Fruit fly (Drosophila melanogaster): Measurements from ENCODE around the gene CG32199.
A peak's percentile ranks its signal among the peaks of the same experiment; 100 is the strongest.

CG32199 gene

dm6 chr3L:18640584-18641527, 29.2 kb downstream of the CG32199 start (continued):
- TF ChIP-seq pros (GFP tag; optimal IDR thresholded peaks at IDR 0.05) = peak; percentile 44
- no peak for TF ChIP-seq hbn (GFP tag; IDR thresholded peaks at IDR 0.05; ENCODE audit: partially characterized antibody)
- peak; percentile 99 for TF ChIP-seq ranshi (GFP tag; IDR thresholded peaks at IDR 0.05)
- peak; percentile 86 for TF ChIP-seq D19B (GFP tag; optimal IDR thresholded peaks at IDR 0.05)
- peak; percentile 95 for TF ChIP-seq CHES-1-like (GFP tag; optimal IDR thresholded peaks at IDR 0.05)
- TF ChIP-seq bowl (GFP tag; IDR thresholded peaks at IDR 0.05) = peak; percentile 91
- peak; percentile 66 for TF ChIP-seq Sry-δ (GFP tag; optimal IDR thresholded peaks at IDR 0.05)
- TF ChIP-seq CG7987 (GFP tag; optimal IDR thresholded peaks at IDR 0.05) = peak; percentile 65
- TF ChIP-seq CG1792 (GFP tag; optimal IDR thresholded peaks at IDR 0.05) = peak; percentile 91
- TF ChIP-seq hkb (optimal IDR thresholded peaks at IDR 0.05) = no peak
- TF ChIP-seq hkb (GFP tag; IDR thresholded peaks at IDR 0.05) = peak; percentile 96
- peak; percentile 99 for TF ChIP-seq vvl (GFP tag; IDR thresholded peaks at IDR 0.05)
- peak in 1 of 3 experiments; percentile 69 for TF ChIP-seq lola (GFP tag; optimal IDR thresholded peaks at IDR 0.05)
- no peak for TF ChIP-seq CG1832 (GFP tag; optimal IDR thresholded peaks at IDR 0.05)
- peak; percentile 72 for TF ChIP-seq CG11723 (GFP tag; optimal IDR thresholded peaks at IDR 0.05)
- peak; percentile 84 for TF ChIP-seq CG3163 (GFP tag; optimal IDR thresholded peaks at IDR 0.05)
- peak; percentile 98 for TF ChIP-seq HLH3B (GFP tag; IDR thresholded peaks at IDR 0.05)
- peak; percentile 96 for TF ChIP-seq C15 (GFP tag; IDR thresholded peaks at IDR 0.05)
- peak; percentile 98 for TF ChIP-seq ci (GFP tag; IDR thresholded peaks at IDR 0.05)
- TF ChIP-seq sna (GFP tag; IDR thresholded peaks at IDR 0.05; ENCODE audit: partially characterized antibody) = no peak
- peak; percentile 85 for TF ChIP-seq CG18619 (GFP tag; optimal IDR thresholded peaks at IDR 0.05)
- TF ChIP-seq org-1 (GFP tag; optimal IDR thresholded peaks at IDR 0.05) = peak; percentile 87
- peak; percentile 22 for TF ChIP-seq CG15479 (GFP tag; optimal IDR thresholded peaks at IDR 0.05)
- peak; percentile 96 for TF ChIP-seq CG17361 (GFP tag; IDR thresholded peaks at IDR 0.05)
- TF ChIP-seq btn (GFP tag; optimal IDR thresholded peaks at IDR 0.05) = peak; percentile 71
- peak; percentile 85 for TF ChIP-seq CG11398 (GFP tag; optimal IDR thresholded peaks at IDR 0.05)
- no peak for TF ChIP-seq CG7271 (tag; optimal IDR thresholded peaks at IDR 0.05)
- TF ChIP-seq Sin3A (optimal IDR thresholded peaks at IDR 0.05) = no peak
- peak; percentile 90 for TF ChIP-seq CG30403 (GFP tag; optimal IDR thresholded peaks at IDR 0.05)
- TF ChIP-seq sisA (GFP tag; IDR thresholded peaks at IDR 0.05) = peak; percentile 98
- peak; percentile 97 for TF ChIP-seq Fer1 (GFP tag; optimal IDR thresholded peaks at IDR 0.05)
- TF ChIP-seq CG12942 (GFP tag; optimal IDR thresholded peaks at IDR 0.05) = peak; percentile 88
- peak; percentile 75 for TF ChIP-seq tio (GFP tag; optimal IDR thresholded peaks at IDR 0.05)
- TF ChIP-seq CG8765 (GFP tag; IDR thresholded peaks at IDR 0.05) = peak; percentile 95
- TF ChIP-seq CG1024 (GFP tag; IDR thresholded peaks at IDR 0.05) = peak; percentile 95
- TF ChIP-seq Nf-YC (tag; optimal IDR thresholded peaks at IDR 0.05) = peak; percentile 60
- peak; percentile 95 for TF ChIP-seq Xrp1 (GFP tag; IDR thresholded peaks at IDR 0.05)
- TF ChIP-seq GATAe (GFP tag; conservative IDR thresholded peaks at IDR 0.05) = peak; percentile 83
- TF ChIP-seq CG3407 (GFP tag; optimal IDR thresholded peaks at IDR 0.05) = peak; percentile 66
- peak; percentile 72 for TF ChIP-seq Antp (GFP tag; optimal IDR thresholded peaks at IDR 0.05)
- peak; percentile 90 for TF ChIP-seq HHEX (GFP tag; optimal IDR thresholded peaks at IDR 0.05)
- TF ChIP-seq CG1529 (GFP tag; optimal IDR thresholded peaks at IDR 0.05) = peak; percentile 64
- peak; percentile 92 for TF ChIP-seq gcm2 (GFP tag; optimal IDR thresholded peaks at IDR 0.05)
- peak; percentile 95 for TF ChIP-seq ap (GFP tag; IDR thresholded peaks at IDR 0.05)
- peak; percentile 53 for TF ChIP-seq ac (GFP tag; optimal IDR thresholded peaks at IDR 0.05)
- peak; percentile 87 for TF ChIP-seq kay (GFP tag; optimal IDR thresholded peaks at IDR 0.05)
- no peak for TF ChIP-seq Scr (GFP tag; IDR thresholded peaks at IDR 0.05; ENCODE audit: partially characterized antibody)
- peak in 1 of 2 experiments; percentile 56 for TF ChIP-seq insv (GFP tag; optimal IDR thresholded peaks at IDR 0.05)
- TF ChIP-seq zen (tag; optimal IDR thresholded peaks at IDR 0.05) = peak; percentile 76

Data from whole organism, embryonic.